Worm (Caenorhabditis elegans) whole organism, early embryonic: ENCODE measurements around the gene fipr-4.

Source experiments
- aly-1 ChIP-seq: sonication (generic microtip); optimal IDR thresholded peaks from 2 replicates; lab custom pipeline; 2016; ENCODE audit warnings: missing genetic modification characterization, missing compliant biosample characterization
- ama-1 ChIP-seq: fragments of 150-350 bp; optimal IDR thresholded peaks from 2 replicates; lab custom pipeline; 2014
- ets-7 ChIP-seq: sonication (generic microtip); optimal IDR thresholded peaks from 2 replicates; lab custom pipeline; 2016; ENCODE audit warnings: missing genotype, missing genetic modification characterization, missing compliant biosample characterization
- flt-1 ChIP-seq: fragments of 200-800 bp; sonication (Bioruptor generic); IDR thresholded peaks from 2 replicates; pipeline ENCODE4 v1.3.6; 2022; ENCODE audit warnings: missing genetic modification characterization, missing compliant biosample characterization
- hmbx-1 ChIP-seq: sonication (generic microtip); optimal IDR thresholded peaks from 2 replicates; lab custom pipeline; 2016; ENCODE audit warnings: mild to moderate bottlenecking, missing genetic modification characterization, missing compliant biosample characterization
- hnd-1 ChIP-seq: sonication (generic microtip); optimal IDR thresholded peaks from 2 replicates; lab custom pipeline; 2016; ENCODE audit warnings: missing genetic modification characterization, missing compliant biosample characterization
- pes-1 ChIP-seq: fragments of 200-800 bp; sonication (Bioruptor generic); IDR thresholded peaks from 2 replicates; pipeline ENCODE4 v1.3.6; 2022; ENCODE audit warnings: missing genetic modification reagents, missing genetic modification characterization, missing compliant biosample characterization
- scrt-1 ChIP-seq: fragments of 200-800 bp; sonication (Bioruptor generic); IDR thresholded peaks from 2 replicates; pipeline ENCODE4 v1.3.6; 2022; ENCODE audit warnings: missing genetic modification characterization, missing compliant biosample characterization
- sea-1 ChIP-seq: fragments of 200-800 bp; sonication (Bioruptor generic); conservative IDR thresholded peaks from 2 replicates; pipeline ENCODE4 v1.3.6; 2022; ENCODE audit warnings: missing genetic modification characterization, missing compliant biosample characterization
- tbx-11 ChIP-seq: fragments of 200-800 bp; sonication (Bioruptor generic); IDR thresholded peaks from 2 replicates; pipeline ENCODE4 v1.3.6; 2022; ENCODE audit warnings: missing genetic modification characterization, missing compliant biosample characterization
- tbx-37 ChIP-seq: fragments of 200-800 bp; sonication (Bioruptor generic); conservative IDR thresholded peaks from 2 replicates; pipeline ENCODE4 v1.3.6; 2022; ENCODE audit warnings: missing genetic modification reagents, missing genetic modification characterization, missing compliant biosample characterization
- tra-4 ChIP-seq: sonication (generic microtip); optimal IDR thresholded peaks from 2 replicates; lab custom pipeline; 2017; ENCODE audit warnings: missing genetic modification characterization, missing compliant biosample characterization

- TF ChIP-seq aly-1: no peak
- no peak for TF ChIP-seq tra-4
- TF ChIP-seq hnd-1 (tag; lab: Kevin White, UChicago): no peak
- TF ChIP-seq tbx-11 (GFP tag; lab: Robert Waterston, UW): no peak
- no peak for TF ChIP-seq ama-1 (lab: Kevin White, UChicago)
- TF ChIP-seq pes-1 (GFP tag; lab: Robert Waterston, UW): no peak
- TF ChIP-seq flt-1 (GFP tag; lab: Robert Waterston, UW): no peak
- TF ChIP-seq hmbx-1: no peak
- no peak for TF ChIP-seq tbx-37 (GFP tag; lab: Robert Waterston, UW)
- no peak for TF ChIP-seq ets-7 (tag; lab: Kevin White, UChicago)
- no peak for TF ChIP-seq sea-1
- TF ChIP-seq scrt-1 (GFP tag; lab: Robert Waterston, UW): no peak
Observed at ce11 chrV:10243105-10243504, 14.8 kb upstream of the fipr-4 start, which contains the start of gene C12D8.9.
